Worm (Caenorhabditis elegans) whole organism, L4 larva: ENCODE data around the gene ZC204.14.

Experiments used
- T20F7.1 ChIP-seq: fragments of 200-800 bp; sonication (Bioruptor generic); optimal IDR thresholded peaks from 2 replicates; lab custom pipeline; 2018; ENCODE audit warnings: mild to moderate bottlenecking, missing genetic modification characterization, missing compliant biosample characterization
- aly-2 ChIP-seq: sonication (generic microtip); optimal IDR thresholded peaks from 2 replicates; lab custom pipeline; 2018; ENCODE audit warnings: missing biosample characterization, missing genetic modification characterization
- ama-1 ChIP-seq: fragments of 150-350 bp; optimal IDR thresholded peaks from 2 replicates; lab custom pipeline; 2014; ENCODE audit warnings: inconsistent platforms, mixed read lengths
- ceh-20 ChIP-seq: fragments of 200-800 bp; sonication (Bioruptor generic); IDR thresholded peaks from 2 replicates; pipeline ENCODE4 v1.3.6; 2022; ENCODE audit warnings: missing genetic modification reagents, missing genetic modification characterization, missing compliant biosample characterization
- jun-1 ChIP-seq: fragments of 150-350 bp; optimal IDR thresholded peaks from 2 replicates; lab custom pipeline; 2014; ENCODE audit warnings: missing biosample characterization, missing genetic modification reagents, missing genetic modification characterization
- lsy-2 ChIP-seq, 2 experiments: fragments of 150-350 bp in 1 of 2; sonication (generic microtip) in 1 of 2; optimal IDR thresholded peaks; 2 replicates each; lab custom pipeline; 2014 to 2017; ENCODE audit warnings: missing biosample characterization in 2 of 2, missing genetic modification characterization in 2 of 2
- nhr-6 ChIP-seq: fragments of 150-350 bp; optimal IDR thresholded peaks from 2 replicates; lab custom pipeline; 2014; ENCODE audit warnings: missing biosample characterization, missing genetic modification characterization
- ztf-7 ChIP-seq: fragments of 150-350 bp; optimal IDR thresholded peaks from 2 replicates; lab custom pipeline; 2014; ENCODE audit warnings: missing biosample characterization, missing genetic modification characterization

DNA sequence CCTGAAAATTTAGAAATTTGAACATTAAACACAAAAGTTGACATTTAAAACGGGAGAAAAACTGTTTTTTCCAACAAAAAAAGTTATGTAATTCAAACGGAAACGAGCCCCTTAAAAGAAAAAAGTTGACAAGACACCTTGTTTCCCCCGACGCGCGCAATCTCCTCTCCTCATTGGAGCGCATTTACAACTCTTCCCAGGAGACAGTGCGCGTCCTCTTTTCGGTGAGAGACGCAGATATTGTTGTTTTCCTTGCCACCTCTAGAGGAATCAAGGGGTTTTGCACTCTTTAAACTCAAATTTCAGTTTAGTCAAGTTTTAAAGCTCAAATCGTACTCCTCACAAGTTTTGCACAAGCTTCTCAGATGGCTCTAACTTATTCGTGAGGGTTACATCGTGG lies 33.1 kb upstream of the ZC204.14 start, which contains the start of gene F58E1.13:
- TF ChIP-seq nhr-6 (tag; lab: Kevin White, UChicago) (no peak), jun-1 (no peak), T20F7.1 (GFP tag; lab: Kevin White, UChicago) (no peak), aly-2 (no peak), ceh-20 (GFP tag; lab: Robert Waterston, UW) (no peak), ztf-7 (tag; lab: Kevin White, UChicago) (no peak), ama-1 (lab: Kevin White, UChicago) (no peak), lsy-2 (tag; optimal IDR thresholded peaks at IDR 0.05; lab: Kevin White, UChicago) (no peak)
